Fruit fly (Drosophila melanogaster) whole organism, embryonic: ENCODE results near the gene Rpp20.

Experiments
- CG11696 ChIP-seq: fragments of 200-800 bp; sonication (Bioruptor generic); IDR thresholded peaks from 2 replicates; pipeline ENCODE4 v1.3.6; 2022; ENCODE audit warnings: missing biosample characterization, missing genetic modification characterization
- CG17829 ChIP-seq: fragments of 200-800 bp; optimal IDR thresholded peaks from 2 replicates; lab custom pipeline; 2019; ENCODE audit warnings: missing biosample characterization, mild to moderate bottlenecking, missing genetic modification characterization, moderate library complexity
- CG31224 ChIP-seq: fragments of 200-800 bp; sonication (Bioruptor generic); IDR thresholded peaks from 2 replicates; pipeline ENCODE4 v1.3.6; 2022; ENCODE audit warnings: missing biosample characterization, missing genetic modification characterization
- CHES-1-like ChIP-seq: fragments of 200-800 bp; sonication (Bioruptor generic); optimal IDR thresholded peaks from 2 replicates; lab custom pipeline; 2016; ENCODE audit warnings: missing biosample characterization, missing genetic modification characterization
- GATAe ChIP-seq: fragments of 200-800 bp; sonication (Bioruptor generic); conservative IDR thresholded peaks from 2 replicates; pipeline ENCODE4 v1.3.6; 2022; ENCODE audit warnings: missing biosample characterization, missing genetic modification characterization
- MTF-1 ChIP-seq: fragments of 200-800 bp; sonication (Bioruptor generic); optimal IDR thresholded peaks from 2 replicates; lab custom pipeline; 2018; ENCODE audit warnings: missing biosample characterization, mild to moderate bottlenecking, missing genetic modification characterization, borderline replicate concordance
- eve ChIP-seq, 2 experiments: fragments of >200 bp; optimal IDR thresholded peaks; 2 replicates each; lab custom pipeline; 2017; ENCODE audit warnings: missing biosample characterization in 2 of 2, missing genetic modification characterization in 2 of 2
- kni ChIP-seq: fragments of 200-800 bp; sonication (Bioruptor generic); optimal IDR thresholded peaks from 3 replicates; lab custom pipeline; 2017; ENCODE audit warnings: mild to moderate bottlenecking, missing biosample characterization, missing genetic modification reagents, missing genetic modification characterization
- pita ChIP-seq: fragments of 200-800 bp; sonication (Bioruptor generic); optimal IDR thresholded peaks from 2 replicates; lab custom pipeline; 2017; ENCODE audit warnings: missing biosample characterization, mild to moderate bottlenecking, missing genetic modification characterization
- prd ChIP-seq, 3 experiments: fragments of >200 bp in 2 of 3; fragments of 200-800 bp in 1 of 3; sonication (Bioruptor generic) in 1 of 3; optimal IDR thresholded peaks in 2 of 3; IDR thresholded peaks in 1 of 3; 2 replicates in 2 of 3; 3 replicates in 1 of 3; pipeline versions ENCODE4 v1.3.6 to Lab custom; 2017 to 2022; ENCODE audit warnings: missing biosample characterization in 1 of 3, missing genetic modification characterization in 1 of 3
- psq ChIP-seq: fragments of 200-800 bp; sonication (Bioruptor generic); optimal IDR thresholded peaks from 2 replicates; lab custom pipeline; 2017; ENCODE audit warnings: missing biosample characterization, missing genetic modification characterization
- sisA ChIP-seq: fragments of 200-800 bp; sonication (Bioruptor generic); IDR thresholded peaks from 2 replicates; pipeline ENCODE4 v1.3.6; 2022; ENCODE audit warnings: missing biosample characterization, missing genetic modification characterization
- toy ChIP-seq: fragments of 200-800 bp; sonication (Bioruptor generic); IDR thresholded peaks from 2 replicates; pipeline ENCODE4 v1.3.6; 2022; ENCODE audit warnings: missing biosample characterization, missing genetic modification characterization

DNA sequence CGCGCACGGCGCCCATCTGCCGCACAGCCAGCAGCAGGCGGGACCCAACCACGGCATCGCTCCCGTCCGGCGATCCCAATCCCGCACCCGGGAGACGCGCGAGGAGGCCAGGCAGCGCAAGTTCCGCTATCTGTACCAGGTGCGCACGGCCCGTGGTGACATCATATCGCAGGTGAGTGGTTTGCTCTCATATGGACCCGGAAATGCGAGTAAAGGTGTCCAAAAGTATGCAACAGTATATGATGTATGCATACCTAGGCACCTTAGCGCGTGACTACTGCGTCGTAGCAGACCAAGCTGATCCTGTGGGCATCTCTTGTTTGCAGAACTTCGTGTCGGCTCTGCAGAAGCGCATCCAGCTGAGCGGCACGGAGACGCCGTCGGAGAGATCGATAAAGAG is 6.4 kb upstream of the Rpp20 start:
- no peak for TF ChIP-seq MTF-1 (GFP tag; lab: Kevin White, UChicago)
- no peak for TF ChIP-seq CG17829 (tag; lab: Kevin White, UChicago)
- TF ChIP-seq GATAe (GFP tag; lab: Robert Waterston, UW): no peak
- TF ChIP-seq CG11696 (GFP tag; lab: Robert Waterston, UW): no peak
- TF ChIP-seq kni: no peak
- no peak for TF ChIP-seq pita (GFP tag; lab: Kevin White, UChicago)
- TF ChIP-seq eve (GFP tag; optimal IDR thresholded peaks at IDR 0.05; lab: Kevin White, UChicago): no peak
- no peak for TF ChIP-seq psq (GFP tag; lab: Kevin White, UChicago)
- no peak for TF ChIP-seq prd (optimal IDR thresholded peaks at IDR 0.05; lab: Kevin White, UChicago)
- no peak for TF ChIP-seq prd (GFP tag; IDR thresholded peaks at IDR 0.05; lab: Robert Waterston, UW)
- no peak for TF ChIP-seq toy (GFP tag; lab: Robert Waterston, UW)
- TF ChIP-seq sisA (GFP tag; lab: Robert Waterston, UW): no peak
- TF ChIP-seq CG31224 (GFP tag; lab: Robert Waterston, UW): no peak
- no peak for TF ChIP-seq CHES-1-like
